Worm (Caenorhabditis elegans) whole organism, young adult: ENCODE results near the gene sand-1.

Experiments
- B0019.2 ChIP-seq: fragments of 200-800 bp; sonication (Bioruptor generic); conservative IDR thresholded peaks from 2 replicates; pipeline ENCODE4 v1.3.6; 2022; ENCODE audit warnings: missing genetic modification reagents, missing genetic modification characterization, missing compliant biosample characterization
- B0035.1 ChIP-seq: sonication (generic microtip); optimal IDR thresholded peaks from 2 replicates; lab custom pipeline; 2016; ENCODE audit warnings: missing genetic modification characterization, mild to moderate bottlenecking, missing compliant biosample characterization, missing genotype, missing genetic modification reagents
- B0336.3 ChIP-seq: fragments of 200-800 bp; sonication (Bioruptor generic); IDR thresholded peaks from 2 replicates; pipeline ENCODE4 v1.3.6; 2022; ENCODE audit warnings: missing genetic modification characterization, missing compliant biosample characterization
- F23B12.7 ChIP-seq: sonication (generic microtip); optimal IDR thresholded peaks from 2 replicates; lab custom pipeline; 2017; ENCODE audit warnings: missing genetic modification characterization, mild to moderate bottlenecking, missing compliant biosample characterization, antibody characterized with exemption, moderate library complexity; ENCODE audit not compliant: insufficient read depth
- F33H1.4 ChIP-seq: fragments of 200-800 bp; sonication (Bioruptor generic); IDR thresholded peaks from 2 replicates; pipeline ENCODE4 v1.3.6; 2022; ENCODE audit warnings: missing genetic modification reagents, missing genetic modification characterization, missing compliant biosample characterization
- F37B4.10 ChIP-seq: fragments of 200-800 bp; sonication (Bioruptor generic); IDR thresholded peaks from 2 replicates; pipeline ENCODE4 v1.3.6; 2022; ENCODE audit warnings: missing genetic modification characterization, missing compliant biosample characterization
- F49E8.2 ChIP-seq: sonication (generic microtip); optimal IDR thresholded peaks from 3 replicates; lab custom pipeline; 2017; ENCODE audit warnings: missing genetic modification characterization, mild to moderate bottlenecking, missing compliant biosample characterization, antibody characterized with exemption, moderate library complexity; ENCODE audit not compliant: insufficient read depth
- F52B5.7 ChIP-seq: sonication (generic microtip); optimal IDR thresholded peaks from 2 replicates; lab custom pipeline; 2016; ENCODE audit warnings: mild to moderate bottlenecking, missing genetic modification characterization, missing compliant biosample characterization
- F57A8.1 ChIP-seq: fragments of 200-800 bp; sonication (Bioruptor generic); optimal IDR thresholded peaks from 2 replicates; lab custom pipeline; 2018; ENCODE audit warnings: mild to moderate bottlenecking, missing genetic modification characterization, moderate library complexity, missing compliant biosample characterization
- K11D2.4 ChIP-seq: fragments of 200-800 bp; sonication (Bioruptor generic); IDR thresholded peaks from 2 replicates; pipeline ENCODE4 v1.3.6; 2022; ENCODE audit warnings: missing genetic modification reagents, missing genetic modification characterization, missing compliant biosample characterization
- Y53F4B.3 ChIP-seq: fragments of 200-800 bp; sonication (Bioruptor generic); IDR thresholded peaks from 2 replicates; pipeline ENCODE4 v1.3.6; 2022; ENCODE audit warnings: missing genetic modification reagents, missing genetic modification characterization, missing compliant biosample characterization
- Y67H2A.10 ChIP-seq: fragments of 200-800 bp; sonication (Bioruptor generic); conservative IDR thresholded peaks from 2 replicates; pipeline ENCODE4 v1.3.6; 2022; ENCODE audit warnings: missing genetic modification reagents, missing genetic modification characterization, missing compliant biosample characterization
- Y79H2A.3 ChIP-seq: fragments of 200-800 bp; sonication (Bioruptor generic); conservative IDR thresholded peaks from 2 replicates; pipeline ENCODE4 v1.3.6; 2022; ENCODE audit warnings: missing genetic modification reagents, missing genetic modification characterization, missing compliant biosample characterization
- ZK185.1 ChIP-seq: sonication (generic microtip); optimal IDR thresholded peaks from 2 replicates; lab custom pipeline; 2016; ENCODE audit warnings: mild to moderate bottlenecking, missing genetic modification characterization, missing compliant biosample characterization; ENCODE audit not compliant: poor library complexity, severe bottlenecking
- akir-1 ChIP-seq: fragments of 200-800 bp; sonication (Bioruptor generic); optimal IDR thresholded peaks from 2 replicates; lab custom pipeline; 2018; ENCODE audit warnings: mild to moderate bottlenecking, missing genetic modification characterization, moderate library complexity, missing compliant biosample characterization
- ama-1 ChIP-seq, 3 experiments: fragments of 150-350 bp in 1 of 3; sonication (generic microtip) in 2 of 3; optimal IDR thresholded peaks; 2 replicates each; lab custom pipeline; 2014 to 2018; ENCODE audit warnings: missing biosample characterization in 2 of 3, missing genetic modification characterization in 2 of 3, missing genetic modification reagents in 2 of 3
- attf-6 ChIP-seq: fragments of 200-800 bp; sonication (Bioruptor generic); IDR thresholded peaks from 2 replicates; pipeline ENCODE4 v1.3.6; 2022; ENCODE audit warnings: missing genetic modification reagents, missing genetic modification characterization, missing compliant biosample characterization
- bed-1 ChIP-seq: fragments of 200-800 bp; sonication (Bioruptor generic); IDR thresholded peaks from 2 replicates; pipeline ENCODE4 v1.3.6; 2022; ENCODE audit warnings: missing genetic modification reagents, missing genetic modification characterization, missing compliant biosample characterization
- bed-2 ChIP-seq: fragments of 200-800 bp; sonication (Bioruptor generic); IDR thresholded peaks from 2 replicates; pipeline ENCODE4 v1.3.6; 2022; ENCODE audit warnings: missing genetic modification reagents, missing genetic modification characterization, missing compliant biosample characterization
- cebp-1 ChIP-seq, 2 experiments: fragments of 200-800 bp in 1 of 2; sonication (Bioruptor generic) in 1 of 2; sonication (generic microtip) in 1 of 2; IDR thresholded peaks in 1 of 2; optimal IDR thresholded peaks in 1 of 2; 2 replicates each; pipeline versions ENCODE4 v1.3.6 to Lab custom; 2017 to 2022; ENCODE audit warnings: missing compliant biosample characterization in 2 of 2, missing genetic modification characterization in 2 of 2, mild to moderate bottlenecking in 1 of 2, missing genetic modification reagents in 1 of 2, moderate library complexity in 1 of 2
- ceh-100 ChIP-seq: fragments of 200-800 bp; sonication (Bioruptor generic); IDR thresholded peaks from 2 replicates; pipeline ENCODE4 v1.3.6; 2022; ENCODE audit warnings: missing genetic modification reagents, missing genetic modification characterization, missing compliant biosample characterization
- ceh-40 ChIP-seq: fragments of 200-800 bp; sonication (Bioruptor generic); IDR thresholded peaks from 2 replicates; pipeline ENCODE4 v1.3.6; 2022; ENCODE audit warnings: missing genetic modification characterization, missing compliant biosample characterization
- ceh-58 ChIP-seq: fragments of 200-800 bp; sonication (Bioruptor generic); IDR thresholded peaks from 2 replicates; pipeline ENCODE4 v1.3.6; 2022; ENCODE audit warnings: missing genetic modification characterization, missing compliant biosample characterization
- chd-7 ChIP-seq: sonication (generic microtip); optimal IDR thresholded peaks from 2 replicates; lab custom pipeline; 2016; ENCODE audit warnings: mild to moderate bottlenecking, missing genetic modification characterization, moderate library complexity, missing compliant biosample characterization
- fkh-3 ChIP-seq: sonication (generic microtip); optimal IDR thresholded peaks from 2 replicates; lab custom pipeline; 2016; ENCODE audit warnings: mild to moderate bottlenecking, missing genetic modification characterization, missing compliant biosample characterization
- gei-17 ChIP-seq: fragments of 200-800 bp; sonication (Bioruptor generic); optimal IDR thresholded peaks from 2 replicates; lab custom pipeline; 2018; ENCODE audit warnings: mild to moderate bottlenecking, missing genetic modification characterization, missing compliant biosample characterization
- hrde-1 ChIP-seq: sonication (generic microtip); optimal IDR thresholded peaks from 2 replicates; lab custom pipeline; 2016; ENCODE audit warnings: missing genetic modification characterization, mild to moderate bottlenecking, missing compliant biosample characterization, moderate library complexity, missing genotype, missing genetic modification reagents, borderline replicate concordance
- let-526 ChIP-seq: fragments of 200-800 bp; sonication (Bioruptor generic); IDR thresholded peaks from 2 replicates; pipeline ENCODE4 v1.3.6; 2022; ENCODE audit warnings: missing genetic modification reagents, missing genetic modification characterization, missing compliant biosample characterization
- let-607 ChIP-seq, 2 experiments: fragments of 200-800 bp in 1 of 2; sonication (Bioruptor generic) in 1 of 2; sonication (generic microtip) in 1 of 2; optimal IDR thresholded peaks; 2 replicates each; lab custom pipeline; 2016 to 2018; ENCODE audit warnings: mild to moderate bottlenecking in 2 of 2, missing compliant biosample characterization in 2 of 2, missing genetic modification characterization in 2 of 2, moderate library complexity in 2 of 2, missing genotype in 1 of 2
- madf-6 ChIP-seq: fragments of 200-800 bp; sonication (Bioruptor generic); IDR thresholded peaks from 2 replicates; pipeline ENCODE4 v1.3.6; 2022; ENCODE audit warnings: missing genetic modification reagents, missing genetic modification characterization, missing compliant biosample characterization
- nhr-179 ChIP-seq: sonication (generic microtip); optimal IDR thresholded peaks from 2 replicates; lab custom pipeline; 2016; ENCODE audit warnings: mild to moderate bottlenecking, missing genetic modification characterization, missing compliant biosample characterization
- pha-4 ChIP-seq: fragments of 150-350 bp; sonication (generic microtip); optimal IDR thresholded peaks from 2 replicates; lab custom pipeline; 2014; ENCODE audit warnings: missing biosample characterization, missing genetic modification reagents, missing genetic modification characterization
- rcor-1 ChIP-seq: fragments of 200-800 bp; sonication (Bioruptor generic); IDR thresholded peaks from 2 replicates; pipeline ENCODE4 v1.3.6; 2022; ENCODE audit warnings: missing genetic modification reagents, missing genetic modification characterization, missing compliant biosample characterization
- sea-2 ChIP-seq: fragments of 200-800 bp; sonication (Bioruptor generic); IDR thresholded peaks from 2 replicates; pipeline ENCODE4 v1.3.6; 2022; ENCODE audit warnings: missing genetic modification characterization, missing compliant biosample characterization
- snpc-3.4 ChIP-seq: sonication (generic microtip); optimal IDR thresholded peaks from 2 replicates; lab custom pipeline; 2017; ENCODE audit warnings: missing genetic modification characterization, mild to moderate bottlenecking, missing compliant biosample characterization, antibody characterized with exemption, moderate library complexity, missing genotype, missing genetic modification reagents
- snpc-4 ChIP-seq, 5 experiments: fragments of 150-350 bp in 1 of 5; sonication (generic microtip) in 4 of 5; optimal IDR thresholded peaks; 2 replicates each; lab custom pipeline; 2014 to 2018; ENCODE audit warnings: missing genetic modification characterization in 5 of 5, missing biosample characterization in 3 of 5, antibody characterized with exemption in 2 of 5, mild to moderate bottlenecking in 2 of 5, missing compliant biosample characterization in 2 of 5, missing genotype in 2 of 5, moderate library complexity in 2 of 5, missing genetic modification reagents in 1 of 5
- tbp1 ChIP-seq: fragments of 200-800 bp; sonication (Bioruptor generic); optimal IDR thresholded peaks from 2 replicates; lab custom pipeline; 2018; ENCODE audit warnings: mild to moderate bottlenecking, missing genetic modification characterization, missing compliant biosample characterization
- tlf-1 ChIP-seq: fragments of 200-800 bp; sonication (Bioruptor generic); optimal IDR thresholded peaks from 2 replicates; lab custom pipeline; 2018; ENCODE audit warnings: mild to moderate bottlenecking, missing genetic modification characterization, missing compliant biosample characterization
- xnd-1 ChIP-seq: sonication (generic microtip); optimal IDR thresholded peaks from 2 replicates; lab custom pipeline; 2016; ENCODE audit warnings: missing genotype, missing genetic modification reagents, missing genetic modification characterization, missing compliant biosample characterization
- ztf-22 ChIP-seq: fragments of 200-800 bp; sonication (Bioruptor generic); optimal IDR thresholded peaks from 2 replicates; lab custom pipeline; 2018; ENCODE audit warnings: mild to moderate bottlenecking, missing genetic modification characterization, moderate library complexity, missing compliant biosample characterization
- ztf-25 ChIP-seq: fragments of 200-800 bp; sonication (Bioruptor generic); IDR thresholded peaks from 2 replicates; pipeline ENCODE4 v1.3.6; 2022; ENCODE audit warnings: missing genetic modification reagents, missing genetic modification characterization, missing compliant biosample characterization
- ztf-28 ChIP-seq: fragments of 200-800 bp; sonication (Bioruptor generic); IDR thresholded peaks from 2 replicates; pipeline ENCODE4 v1.3.6; 2022; ENCODE audit warnings: missing genetic modification reagents, missing genetic modification characterization, missing compliant biosample characterization

sand-1 gene

ce11 chrIV:5389951-5390350 is 23.3 kb downstream of the sand-1 start (continued):
- TF ChIP-seq akir-1 (GFP tag; lab: Kevin White, UChicago) = no peak
- no peak for TF ChIP-seq let-607 (tag; optimal IDR thresholded peaks at IDR 0.05; lab: Kevin White, UChicago)
- no peak for TF ChIP-seq let-526
- peak; percentile 22 for TF ChIP-seq tbp1 (GFP tag; lab: Kevin White, UChicago)
- TF ChIP-seq rcor-1 = no peak
- peak; percentile 84 for TF ChIP-seq attf-6
- no peak for TF ChIP-seq ama-1 (optimal IDR thresholded peaks at IDR 0.05; lab: Kevin White, UChicago)
- peak in 1 of 2 experiments; percentile 92 for TF ChIP-seq ama-1 (GFP tag; optimal IDR thresholded peaks at IDR 0.05; lab: Kevin White, UChicago)
- TF ChIP-seq ztf-28 = no peak
- TF ChIP-seq cebp-1 (GFP tag; IDR thresholded peaks at IDR 0.05; lab: Robert Waterston, UW) = no peak
- TF ChIP-seq cebp-1 (tag; optimal IDR thresholded peaks at IDR 0.05; lab: Kevin White, UChicago) = no peak
- TF ChIP-seq gei-17 = no peak
- TF ChIP-seq tlf-1 (GFP tag; lab: Kevin White, UChicago) = peak; percentile 24
- peak; percentile 19 for TF ChIP-seq xnd-1 (tag; lab: Kevin White, UChicago)
- TF ChIP-seq nhr-179 (tag; lab: Kevin White, UChicago) = no peak
- no peak for TF ChIP-seq F52B5.7 (tag; lab: Kevin White, UChicago)
- TF ChIP-seq F57A8.1 = no peak
- TF ChIP-seq F49E8.2 (tag; lab: Kevin White, UChicago) = peak; percentile 48
- TF ChIP-seq F23B12.7 = no peak
- peak; percentile 14; the same call in 1 of the 2 replicates for TF ChIP-seq ceh-100 (GFP tag; lab: Robert Waterston, UW)
- no peak for TF ChIP-seq fkh-3 (tag; lab: Kevin White, UChicago)
- TF ChIP-seq ZK185.1 (tag; lab: Kevin White, UChicago) = no peak
- no peak for TF ChIP-seq bed-2 (GFP tag; lab: Robert Waterston, UW)
- TF ChIP-seq hrde-1 = peak; percentile 67
- TF ChIP-seq snpc-4 (GFP tag; optimal IDR thresholded peaks at IDR 0.05; lab: Kevin White, UChicago) = peak; percentile 18
- TF ChIP-seq snpc-4 (tag; optimal IDR thresholded peaks at IDR 0.05; lab: Kevin White, UChicago) = peak in 3 of 4 experiments; percentile 6 to 85 (median 42)
- TF ChIP-seq Y67H2A.10 (GFP tag; lab: Robert Waterston, UW) = no peak
- no peak for TF ChIP-seq ztf-25 (GFP tag; lab: Robert Waterston, UW)
- TF ChIP-seq Y79H2A.3 (GFP tag; lab: Robert Waterston, UW) = no peak
- no peak for TF ChIP-seq pha-4 (tag; lab: Kevin White, UChicago)
- 0 out of 2 replicates have a peak, but pooled peaks have one; percentile 51 for TF ChIP-seq ceh-58 (GFP tag; lab: Robert Waterston, UW)
- no peak for TF ChIP-seq K11D2.4 (GFP tag; lab: Robert Waterston, UW)
- TF ChIP-seq bed-1 = no peak
- no peak for TF ChIP-seq ztf-22 (GFP tag; lab: Kevin White, UChicago)
- TF ChIP-seq snpc-3.4 = peak; percentile 28
- no peak for TF ChIP-seq B0019.2 (GFP tag; lab: Robert Waterston, UW)
- TF ChIP-seq F37B4.10 (GFP tag; lab: Robert Waterston, UW) = no peak
- TF ChIP-seq ceh-40 (GFP tag; lab: Robert Waterston, UW) = no peak
- no peak for TF ChIP-seq sea-2
- peak; percentile 64; the same call in 1 of the 2 replicates for TF ChIP-seq madf-6 (GFP tag; lab: Robert Waterston, UW)
- peak; percentile 82 for TF ChIP-seq B0336.3 (GFP tag; lab: Robert Waterston, UW)
- TF ChIP-seq F33H1.4 (GFP tag; lab: Robert Waterston, UW) = peak; percentile 39
- TF ChIP-seq chd-7 (tag; lab: Kevin White, UChicago) = peak; percentile 15
- TF ChIP-seq Y53F4B.3 (GFP tag; lab: Robert Waterston, UW) = no peak
- TF ChIP-seq B0035.1 (tag; lab: Kevin White, UChicago) = no peak
